Fruit fly (Drosophila melanogaster): ENCODE data around the gene IA-2.

dm6 chr2L:1065038-1065437 lies 17.2 kb upstream of the IA-2 start:
- TF ChIP-seq Mio (GFP tag; optimal IDR thresholded peaks at IDR 0.05) = no peak
- peak; percentile 83 for TF ChIP-seq br (GFP tag; optimal IDR thresholded peaks at IDR 0.05)
- peak; percentile 70 for TF ChIP-seq CG9705 (GFP tag; optimal IDR thresholded peaks at IDR 0.05)
- TF ChIP-seq usp (GFP tag; optimal IDR thresholded peaks at IDR 0.05) = no peak
- peak; percentile 81 for TF ChIP-seq rgr (GFP tag; optimal IDR thresholded peaks at IDR 0.05)
- TF ChIP-seq CG32264 (GFP tag; optimal IDR thresholded peaks at IDR 0.05) = peak; percentile 46
- peak; percentile 88 for TF ChIP-seq HLH106 (tag; optimal IDR thresholded peaks at IDR 0.05)
- TF ChIP-seq psq (GFP tag; optimal IDR thresholded peaks at IDR 0.05) = peak; percentile 71
- no peak for TF ChIP-seq Hr78 (GFP tag; optimal IDR thresholded peaks at IDR 0.05)
- peak; percentile 81 for TF ChIP-seq OdsH (GFP tag; optimal IDR thresholded peaks at IDR 0.05)
- peak; percentile 70 for TF ChIP-seq Hnf4 (GFP tag; optimal IDR thresholded peaks at IDR 0.05)
- TF ChIP-seq Dfd (GFP tag; optimal IDR thresholded peaks at IDR 0.05) = no peak
- peak; percentile 1 for TF ChIP-seq sage (GFP tag; optimal IDR thresholded peaks at IDR 0.05)
- no peak for TF ChIP-seq brk (GFP tag; optimal IDR thresholded peaks at IDR 0.05)
